Fruit fly (Drosophila melanogaster) whole organism: Measurements from ENCODE around the gene Vml.
A peak's percentile ranks its signal among the peaks of the same experiment; 100 is the strongest.

Experiments used
- CG8478 ChIP-seq: fragments of >200 bp; optimal IDR thresholded peaks from 2 replicates; lab custom pipeline; 2018; ENCODE audit warnings: inconsistent platforms
- Dll ChIP-seq: fragments of >200 bp; optimal IDR thresholded peaks from 2 replicates; lab custom pipeline; 2017
- EcR ChIP-seq, 2 experiments: fragments of >200 bp; optimal IDR thresholded peaks; 2 replicates each; lab custom pipeline; 2017; ENCODE audit warnings: missing biosample characterization in 2 of 2, missing genetic modification characterization in 2 of 2, missing genetic modification reagents in 2 of 2
- pan ChIP-seq: fragments of >200 bp; optimal IDR thresholded peaks from 2 replicates; lab custom pipeline; 2017
- psq ChIP-seq: fragments of >200 bp; optimal IDR thresholded peaks from 2 replicates; lab custom pipeline; 2017
- usp ChIP-seq: fragments of >200 bp; optimal IDR thresholded peaks from 2 replicates; lab custom pipeline; 2017; ENCODE audit warnings: missing biosample characterization, missing genetic modification characterization, mixed read lengths

The Vml gene

DNA sequence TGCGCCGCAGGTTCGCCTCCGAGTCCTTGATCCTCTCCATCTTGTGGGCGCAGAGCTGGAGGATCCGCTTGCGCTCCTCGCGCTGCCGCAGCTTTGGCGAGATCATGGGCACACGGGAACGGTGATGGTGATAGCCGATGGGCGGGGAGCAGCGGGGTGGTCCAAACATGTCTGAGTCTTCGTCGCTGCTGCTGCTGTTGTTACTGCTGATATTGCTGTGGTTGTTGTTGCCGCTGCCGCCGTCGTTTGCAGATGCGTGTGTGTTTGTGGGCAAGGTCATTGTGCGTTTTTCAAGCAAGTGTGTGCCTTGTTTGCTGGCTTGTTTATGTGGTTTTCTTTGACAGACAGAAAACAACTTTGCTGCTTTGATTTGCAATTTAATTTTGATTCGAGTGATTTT lies 16.8 kb downstream of the Vml start:
- TF ChIP-seq CG8478 (lab: Kevin White, UChicago) (no peak), psq (lab: Kevin White, UChicago) (no peak), usp (no peak), pan (lab: Kevin White, UChicago) (no peak), EcR (GFP tag; optimal IDR thresholded peaks at IDR 0.05; lab: Kevin White, UChicago) (no peak), Dll (lab: Kevin White, UChicago) (no peak)

dm6 chrX:2293294-2293988 lies 17.8 kb downstream of the Vml start, which contains the start of gene CG2865:
CG2865 (minus strand) TSS chrX:2293411.
- TF ChIP-seq pan (lab: Kevin White, UChicago): no peak
- peak; percentile 38 for TF ChIP-seq Dll (lab: Kevin White, UChicago)
- no peak for TF ChIP-seq usp
- TF ChIP-seq CG8478 (lab: Kevin White, UChicago): no peak
- no peak for TF ChIP-seq psq (lab: Kevin White, UChicago)
- TF ChIP-seq EcR (GFP tag; optimal IDR thresholded peaks at IDR 0.05; lab: Kevin White, UChicago): no peak

DNA sequence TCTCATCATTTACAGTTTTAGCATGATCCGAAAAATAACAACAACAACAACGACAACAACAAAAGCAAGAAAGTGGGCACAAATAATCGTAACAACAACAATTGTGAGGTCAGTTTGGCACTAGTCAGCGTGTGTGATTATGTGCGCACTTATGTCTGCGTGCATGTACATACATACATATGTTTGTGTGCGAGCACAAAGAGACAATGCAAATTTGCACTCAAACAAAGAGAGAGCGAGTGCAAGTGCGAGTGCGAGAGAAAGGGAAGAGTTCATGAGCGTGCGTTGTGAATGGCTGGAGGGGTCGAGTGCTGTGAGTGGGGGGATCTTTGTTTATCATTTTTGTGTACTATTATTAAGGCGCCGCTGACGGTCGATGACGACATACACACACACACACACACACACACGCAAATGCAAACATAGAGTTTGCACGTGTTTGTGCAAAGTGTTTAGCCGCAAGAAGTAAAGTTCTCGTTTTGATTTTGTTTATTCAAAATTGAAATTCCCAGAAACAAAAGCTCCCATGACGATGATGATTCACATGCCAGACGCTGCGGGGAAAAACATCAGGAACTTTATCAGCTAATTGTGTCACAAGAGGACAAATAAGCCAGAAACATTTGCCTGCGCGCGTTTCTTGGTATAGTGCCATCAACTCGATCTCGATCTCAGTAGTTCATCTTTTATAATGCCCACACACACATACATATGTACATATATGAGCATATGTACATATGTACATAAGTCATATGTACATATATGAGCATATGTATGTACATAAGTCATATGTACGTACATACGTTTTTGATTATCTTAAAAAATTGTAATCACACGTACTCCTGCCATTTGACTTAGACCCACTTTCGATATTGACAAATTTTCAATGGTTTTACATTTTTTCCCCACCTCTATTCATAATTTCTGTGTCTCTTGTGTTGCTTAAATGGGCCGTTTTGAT lies 19.1 kb downstream of the Vml start:
- TF ChIP-seq Dll (lab: Kevin White, UChicago) (peak; percentile 49), psq (lab: Kevin White, UChicago) (no peak), pan (lab: Kevin White, UChicago) (no peak), EcR (GFP tag; optimal IDR thresholded peaks at IDR 0.05; lab: Kevin White, UChicago) (peak in 1 of 2 experiments; percentile 34), usp (no peak), CG8478 (lab: Kevin White, UChicago) (no peak)

DNA sequence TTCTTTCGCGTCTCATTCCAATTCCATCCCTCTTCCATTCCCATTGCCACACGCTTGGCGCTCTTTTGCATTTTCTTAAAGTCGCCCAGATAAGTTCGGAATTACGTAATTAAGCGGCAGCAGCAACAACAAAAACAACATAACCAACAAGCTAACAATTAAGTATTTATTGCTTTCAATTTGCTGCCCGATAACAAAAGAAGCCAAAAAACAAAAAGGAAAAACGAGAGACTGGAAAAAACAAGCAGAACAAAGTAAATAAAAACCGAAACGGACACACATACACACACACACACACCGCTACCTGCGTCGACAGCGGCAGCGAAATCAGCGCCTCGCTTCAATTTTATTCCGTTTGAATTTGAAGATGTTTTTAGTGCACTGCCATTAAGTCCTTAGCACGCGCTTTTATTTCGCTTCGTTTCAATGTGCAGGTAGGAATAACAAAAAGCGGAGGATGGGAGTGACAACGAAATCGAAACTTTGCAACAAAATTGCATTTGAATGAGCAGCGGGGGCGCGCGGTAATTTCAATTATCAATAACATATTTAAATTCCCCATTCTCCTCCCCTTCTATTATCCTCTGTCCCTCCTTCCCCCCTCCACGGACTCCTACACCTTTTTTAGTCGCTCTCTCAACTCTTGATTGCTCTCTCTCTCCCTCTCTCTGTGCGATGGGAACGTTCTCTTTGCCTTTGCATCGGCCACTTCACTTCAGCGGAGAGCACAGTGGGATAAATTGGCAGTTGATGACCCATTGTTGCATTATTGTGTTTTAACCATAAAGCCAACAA lies 20.0 kb downstream of the Vml start, which contains the start of gene Raf:
Gene Raf (plus strand): TSS at position 32 of the 795 bp plus-strand sequence.
- TF ChIP-seq EcR (GFP tag; optimal IDR thresholded peaks at IDR 0.05; lab: Kevin White, UChicago): no peak
- TF ChIP-seq pan (lab: Kevin White, UChicago): no peak
- no peak for TF ChIP-seq CG8478 (lab: Kevin White, UChicago)
- TF ChIP-seq Dll (lab: Kevin White, UChicago): peak; percentile 77
- TF ChIP-seq psq (lab: Kevin White, UChicago): no peak

- no peak for TF ChIP-seq psq (lab: Kevin White, UChicago)
- peak; percentile 21 to 66 for TF ChIP-seq EcR (GFP tag; optimal IDR thresholded peaks at IDR 0.05; lab: Kevin White, UChicago)
These were observed 20.8 kb downstream of the Vml start for dm6 chrX:2296230-2297044.

DNA sequence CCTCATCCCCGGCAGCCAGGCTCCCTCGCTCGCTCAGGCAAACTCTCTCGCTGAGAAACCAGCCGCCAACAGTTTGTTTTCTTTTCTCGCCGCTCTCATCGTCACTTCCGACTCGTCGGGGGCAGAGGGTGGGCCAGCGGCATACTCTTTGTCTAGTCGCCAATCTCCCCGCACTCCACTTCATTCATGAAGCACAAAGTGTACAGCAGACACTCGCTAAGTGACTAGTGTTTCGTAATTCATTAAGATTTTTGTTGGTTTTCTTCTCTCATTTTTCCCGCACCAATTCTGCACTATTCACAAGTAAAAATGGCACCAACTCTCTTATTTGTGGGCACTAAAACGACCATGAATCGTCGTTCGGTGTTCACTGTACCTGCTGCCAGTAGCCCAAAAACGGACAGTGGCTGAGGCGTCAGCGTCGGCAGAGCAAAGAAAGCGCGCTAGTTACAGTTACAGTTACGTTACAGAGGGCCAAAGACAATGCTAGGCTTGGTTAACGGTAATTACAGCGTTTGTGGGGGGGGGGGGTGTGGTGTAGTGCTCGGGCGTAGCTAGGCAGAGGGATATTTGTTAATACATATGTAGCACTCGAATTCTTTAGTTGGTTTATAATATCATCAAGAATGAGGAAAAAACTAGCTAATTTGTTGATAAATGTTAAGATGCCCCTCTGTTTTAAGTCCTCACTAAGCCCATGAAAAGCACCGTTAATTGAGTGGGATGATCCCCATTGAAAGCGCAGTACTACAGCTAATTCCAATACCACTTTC lies 22.0 kb downstream of the Vml start:
- no peak for TF ChIP-seq usp
- TF ChIP-seq Dll (lab: Kevin White, UChicago): peak; percentile 75

- TF ChIP-seq usp (no peak), EcR (GFP tag; optimal IDR thresholded peaks at IDR 0.05; lab: Kevin White, UChicago) (no peak), Dll (lab: Kevin White, UChicago) (no peak), pan (lab: Kevin White, UChicago) (no peak), psq (lab: Kevin White, UChicago) (no peak), CG8478 (lab: Kevin White, UChicago) (no peak)
These were observed 23.2 kb downstream of the Vml start for dm6 chrX:2298708-2299370.

DNA sequence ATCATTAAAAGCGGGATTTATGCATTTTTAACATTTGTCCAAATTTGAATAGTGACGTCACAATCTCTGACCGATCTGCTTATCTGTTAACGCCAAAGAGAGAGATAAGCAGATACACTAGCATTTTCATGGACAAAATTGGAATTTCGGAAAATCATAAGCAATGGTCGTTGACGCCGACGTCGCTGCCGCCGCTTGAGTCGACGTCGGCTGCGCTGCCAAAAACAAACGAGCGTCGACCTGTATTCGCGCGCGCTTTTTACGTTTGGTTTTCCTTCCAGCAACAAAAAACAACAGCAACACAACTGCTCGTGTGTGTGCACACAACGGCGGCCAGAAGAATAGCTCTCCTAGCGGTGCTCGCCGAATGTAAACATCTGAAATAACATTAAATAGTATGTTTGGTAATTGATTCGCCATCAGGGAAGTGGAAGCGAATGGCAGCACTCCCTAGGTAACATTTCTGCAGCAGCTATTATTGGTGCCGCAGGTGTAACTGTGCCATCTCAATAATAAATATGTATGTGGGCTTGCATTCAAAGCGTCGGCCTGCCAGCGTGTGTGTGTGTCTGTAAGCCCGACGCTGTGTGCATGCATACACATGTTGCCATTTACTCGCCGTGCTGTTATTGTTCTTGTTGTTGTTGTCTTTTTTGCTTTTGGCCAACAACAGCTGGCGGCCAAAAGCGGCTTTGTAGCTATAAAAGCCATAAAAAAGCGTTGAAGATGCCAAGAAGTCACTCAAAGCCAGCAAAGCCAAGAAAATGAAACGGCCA lies 24.9 kb downstream of the Vml start:
- TF ChIP-seq CG8478 (lab: Kevin White, UChicago): no peak

DNA sequence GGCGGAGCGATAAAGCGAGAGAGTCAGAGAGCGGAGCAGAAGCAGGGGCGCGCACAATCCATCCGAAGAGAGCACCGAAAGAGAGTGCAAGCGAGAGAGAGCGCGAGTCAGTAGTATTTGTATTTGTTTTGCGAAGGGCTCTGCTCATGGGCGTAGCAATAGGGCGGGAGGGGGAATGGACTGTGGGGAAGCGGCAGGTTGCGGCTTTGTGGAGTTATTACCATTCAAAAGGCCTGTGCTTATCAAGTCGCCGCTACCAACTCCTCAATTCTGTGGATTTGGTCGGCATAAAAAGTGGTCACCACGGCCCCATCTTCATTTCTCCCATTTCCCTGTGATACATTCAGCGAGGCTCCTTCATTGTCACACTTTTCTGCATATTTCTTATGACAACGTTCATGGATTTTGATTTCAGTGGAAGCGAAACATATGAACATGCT lies 25.5 kb downstream of the Vml start:
- TF ChIP-seq pan (lab: Kevin White, UChicago) (no peak), Dll (lab: Kevin White, UChicago) (peak; percentile 94)
